Fruit fly (Drosophila melanogaster): ENCODE data around the gene CG45100.

Gene CG45100

dm6 chr3R:5474551-5474950, at the start of gene CG45100, which contains the start of the genes HDAC3 and Hcs:
Gene CG45100, minus strand, starts transcription at chr3R:5474600.
Gene HDAC3, minus strand, starts transcription at chr3R:5474600.
Gene Hcs, plus strand, starts transcription at chr3R:5474899.
- no peak for TF ChIP-seq ttk (optimal IDR thresholded peaks at IDR 0.05)
- no peak for TF ChIP-seq psq (optimal IDR thresholded peaks at IDR 0.05)
- TF ChIP-seq Myc (optimal IDR thresholded peaks at IDR 0.05) = no peak
- TF ChIP-seq insv (optimal IDR thresholded peaks at IDR 0.05) = no peak
- TF ChIP-seq Sin3A (optimal IDR thresholded peaks at IDR 0.05) = no peak
- TF ChIP-seq h (optimal IDR thresholded peaks at IDR 0.05) = no peak

DNA sequence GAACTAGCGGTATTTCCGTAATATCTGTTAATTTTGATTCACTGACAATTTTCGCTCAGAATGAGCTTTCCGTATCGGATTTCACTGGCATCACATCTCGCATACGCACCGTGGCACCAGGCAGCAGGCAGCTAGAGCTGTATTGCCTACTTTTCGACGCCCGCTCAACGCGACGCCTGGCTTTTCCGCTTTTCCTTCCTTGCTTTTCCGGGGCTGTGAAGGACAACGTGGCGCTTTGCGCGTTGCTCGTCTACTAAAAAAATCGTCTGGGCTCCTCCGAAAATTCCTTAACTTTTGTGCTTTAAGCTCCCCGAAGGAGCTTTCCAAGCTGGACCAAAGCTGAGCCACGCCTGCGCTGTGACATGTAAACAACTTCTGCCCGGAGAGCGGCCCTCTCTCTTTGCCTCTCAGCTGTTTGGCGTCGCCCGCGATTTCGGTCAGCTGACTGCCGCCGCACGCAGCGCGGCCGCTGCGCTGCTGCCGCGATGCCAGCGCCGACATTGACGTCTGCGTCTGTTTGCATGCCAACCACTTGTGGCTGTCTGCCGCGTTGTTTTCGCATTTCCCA, 48.8 kb upstream of the CG45100 start, which contains the start of the genes CG43845 and Nmdar1:
Gene CG43845 (minus strand): TSS at position 51 of the 568 bp plus-strand sequence.
Gene Nmdar1 (minus strand): TSS at position 259 of the 568 bp plus-strand sequence.
- no peak for TF ChIP-seq insv (optimal IDR thresholded peaks at IDR 0.05)
- no peak for TF ChIP-seq Myc (optimal IDR thresholded peaks at IDR 0.05)
- TF ChIP-seq Sin3A (optimal IDR thresholded peaks at IDR 0.05) = no peak
- TF ChIP-seq ttk (optimal IDR thresholded peaks at IDR 0.05) = no peak
- TF ChIP-seq psq (optimal IDR thresholded peaks at IDR 0.05) = no peak
- no peak for TF ChIP-seq h (optimal IDR thresholded peaks at IDR 0.05)

DNA sequence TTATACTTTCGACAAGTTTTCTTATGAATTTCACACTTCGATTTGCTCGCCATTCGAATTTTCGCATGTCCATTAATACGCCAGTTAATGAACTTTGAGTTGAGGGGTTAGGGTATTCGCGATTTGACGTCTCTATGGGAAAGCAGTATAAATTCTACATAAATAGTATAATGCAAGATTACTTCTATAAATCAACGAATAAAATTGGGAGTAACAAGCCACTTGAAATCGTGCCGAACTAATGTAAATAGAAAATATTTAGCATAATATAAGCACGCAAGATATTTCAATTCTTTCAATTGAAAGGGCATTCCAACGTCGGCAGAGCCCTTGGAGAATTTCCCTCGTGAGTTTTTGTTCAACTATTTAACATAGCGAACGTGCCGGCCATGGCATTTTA, 46.2 kb upstream of the CG45100 start:
- TF ChIP-seq psq (optimal IDR thresholded peaks at IDR 0.05) = no peak
- no peak for TF ChIP-seq insv (optimal IDR thresholded peaks at IDR 0.05)
- no peak for TF ChIP-seq h (optimal IDR thresholded peaks at IDR 0.05)
- TF ChIP-seq ttk (optimal IDR thresholded peaks at IDR 0.05) = no peak

DNA sequence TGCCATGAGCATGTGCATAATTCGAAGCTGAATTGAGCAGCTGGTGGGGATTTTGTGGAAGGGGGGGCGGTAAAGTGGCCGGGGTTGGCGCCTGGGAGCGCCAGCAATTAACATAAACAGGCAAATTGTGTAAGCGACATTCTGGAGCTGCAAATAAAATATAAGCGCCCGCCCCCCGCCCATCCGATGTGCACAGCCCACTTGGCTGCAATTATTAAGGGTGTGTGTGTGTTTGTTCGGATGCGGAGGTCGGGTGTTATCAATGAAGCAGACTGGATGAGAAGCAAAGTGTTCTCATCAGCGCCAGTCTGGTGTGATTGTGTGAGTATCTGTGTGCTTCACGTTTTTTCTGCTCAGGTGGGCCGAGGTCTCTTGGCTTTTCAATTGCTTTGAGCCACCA, 45.4 kb upstream of the CG45100 start:
- no peak for TF ChIP-seq insv (optimal IDR thresholded peaks at IDR 0.05)

- TF ChIP-seq psq (optimal IDR thresholded peaks at IDR 0.05) = no peak
- no peak for TF ChIP-seq Myc (optimal IDR thresholded peaks at IDR 0.05)
- no peak for TF ChIP-seq h (optimal IDR thresholded peaks at IDR 0.05)
- TF ChIP-seq ttk (optimal IDR thresholded peaks at IDR 0.05) = no peak
- no peak for TF ChIP-seq Sin3A (optimal IDR thresholded peaks at IDR 0.05)
- no peak for TF ChIP-seq insv (optimal IDR thresholded peaks at IDR 0.05)
These were observed 44.2 kb upstream of the CG45100 start for dm6 chr3R:5518627-5519026.

DNA sequence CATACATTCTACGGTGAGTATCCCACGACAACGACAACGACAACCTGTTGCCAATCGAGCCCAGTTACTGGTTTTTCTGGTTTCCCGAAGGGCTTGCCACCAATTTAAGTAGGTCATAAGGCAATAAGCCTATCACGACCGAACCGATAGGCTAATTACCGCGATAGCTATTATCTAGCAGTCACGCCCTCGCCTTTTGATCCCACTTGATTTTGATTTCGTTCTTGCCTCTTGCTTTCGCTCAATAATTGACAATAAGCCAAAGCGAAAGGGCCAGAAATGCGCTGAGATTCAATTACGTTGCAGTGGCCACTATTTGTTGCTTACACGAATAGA, 43.4 kb upstream of the CG45100 start:
- TF ChIP-seq Myc (optimal IDR thresholded peaks at IDR 0.05) (no peak), insv (optimal IDR thresholded peaks at IDR 0.05) (no peak), Sin3A (optimal IDR thresholded peaks at IDR 0.05) (no peak), h (optimal IDR thresholded peaks at IDR 0.05) (no peak), ttk (optimal IDR thresholded peaks at IDR 0.05) (no peak), psq (optimal IDR thresholded peaks at IDR 0.05) (no peak)

DNA sequence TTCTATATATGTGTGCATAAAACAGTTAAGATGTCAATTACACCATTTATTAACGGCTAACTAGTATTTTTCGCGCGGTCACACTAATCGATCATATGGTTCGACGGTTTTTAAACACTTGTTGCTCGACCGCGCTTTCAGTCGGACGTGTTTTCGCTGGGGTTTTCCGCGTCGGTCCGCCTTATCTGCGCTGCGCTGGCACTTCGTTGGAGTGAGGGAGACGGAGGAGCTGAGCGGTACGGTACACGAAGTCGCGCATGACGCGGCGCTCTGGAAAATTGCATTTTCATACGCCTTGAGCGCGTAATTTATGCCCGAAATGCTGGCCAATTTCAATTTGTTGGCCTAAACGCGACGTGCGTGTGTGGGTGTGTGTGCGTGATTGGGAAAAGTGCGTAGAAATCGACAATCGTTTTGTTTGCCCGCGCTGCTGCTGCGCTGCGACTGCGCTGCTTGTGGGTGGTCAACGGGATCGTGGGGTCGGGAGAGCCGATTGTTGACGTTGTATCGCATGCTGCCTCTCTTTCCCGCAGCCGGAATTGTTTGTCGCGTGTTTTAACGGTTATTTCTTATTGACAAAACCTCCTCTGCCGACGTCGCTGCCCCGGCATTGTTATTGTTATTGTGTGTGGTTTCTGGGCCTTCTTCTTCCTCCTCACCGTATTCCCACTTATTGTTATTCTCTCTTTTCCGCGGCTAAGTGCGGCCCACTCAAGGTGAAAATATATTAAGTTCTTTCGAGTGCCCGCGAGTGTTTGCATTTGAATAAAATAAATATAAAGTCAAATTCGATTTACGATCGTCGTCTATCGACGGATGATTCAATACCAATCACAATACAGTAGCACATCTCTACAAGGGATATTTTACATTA, 42.8 kb upstream of the CG45100 start, which contains the start of gene Itpr:
Gene Itpr (plus strand): TSS at position 116 of the 874 bp plus-strand sequence.
- TF ChIP-seq psq (optimal IDR thresholded peaks at IDR 0.05) = no peak
- TF ChIP-seq Myc (optimal IDR thresholded peaks at IDR 0.05) = no peak
- no peak for TF ChIP-seq insv (optimal IDR thresholded peaks at IDR 0.05)
- no peak for TF ChIP-seq Sin3A (optimal IDR thresholded peaks at IDR 0.05)
- no peak for TF ChIP-seq ttk (optimal IDR thresholded peaks at IDR 0.05)
- TF ChIP-seq h (optimal IDR thresholded peaks at IDR 0.05) = no peak

DNA sequence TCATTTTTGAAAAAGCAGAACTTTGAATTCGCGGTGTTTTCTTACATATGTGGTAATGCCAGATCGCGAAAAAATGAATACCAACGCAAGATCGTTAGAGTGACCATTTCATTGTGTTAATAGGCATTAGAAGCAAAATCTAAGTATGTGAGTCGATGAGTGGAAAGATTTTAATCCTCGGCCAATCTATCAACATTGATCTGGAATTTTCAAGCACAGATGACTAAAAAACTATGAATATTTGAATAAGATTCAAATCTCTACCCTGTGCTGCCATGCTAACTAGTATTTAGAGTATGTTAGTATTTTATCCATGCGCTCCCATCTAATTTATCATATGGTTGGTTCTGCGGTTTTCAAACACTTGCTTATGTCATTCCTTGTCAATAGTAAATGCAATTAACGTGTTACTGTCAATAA, 42.2 kb upstream of the CG45100 start:
- no peak for TF ChIP-seq Myc (optimal IDR thresholded peaks at IDR 0.05)
- TF ChIP-seq Sin3A (optimal IDR thresholded peaks at IDR 0.05) = no peak
- TF ChIP-seq ttk (optimal IDR thresholded peaks at IDR 0.05) = no peak
- TF ChIP-seq psq (optimal IDR thresholded peaks at IDR 0.05) = no peak
- TF ChIP-seq insv (optimal IDR thresholded peaks at IDR 0.05) = no peak
- TF ChIP-seq h (optimal IDR thresholded peaks at IDR 0.05) = no peak

DNA sequence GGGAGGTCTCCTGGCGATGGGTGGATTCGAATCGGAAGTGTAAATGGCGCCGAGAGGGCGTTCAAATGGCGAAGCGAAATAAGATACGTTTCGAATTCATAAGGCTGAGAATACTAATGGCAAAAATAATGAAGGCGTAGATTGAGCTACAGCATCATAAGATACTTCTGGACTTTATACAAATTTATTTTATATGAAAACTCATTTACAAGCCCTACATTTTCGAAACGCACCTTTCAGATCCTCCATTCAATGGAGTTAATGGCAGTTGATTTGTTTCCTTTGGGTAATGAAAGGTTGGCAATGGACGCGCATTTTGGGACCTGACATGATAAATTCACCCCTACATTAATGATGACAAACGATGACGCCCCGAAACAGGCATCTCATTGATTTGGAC, 40.4 kb upstream of the CG45100 start:
- TF ChIP-seq ttk (optimal IDR thresholded peaks at IDR 0.05) = no peak
- no peak for TF ChIP-seq Myc (optimal IDR thresholded peaks at IDR 0.05)

dm6 chr3R:5503789-5504387, 29.5 kb upstream of the CG45100 start:
- TF ChIP-seq ttk (optimal IDR thresholded peaks at IDR 0.05) = no peak
- no peak for TF ChIP-seq psq (optimal IDR thresholded peaks at IDR 0.05)
- no peak for TF ChIP-seq h (optimal IDR thresholded peaks at IDR 0.05)

dm6 chr3R:5502646-5503045, 28.2 kb upstream of the CG45100 start, which contains the start of gene NKCC:
Gene NKCC, minus strand, starts transcription at chr3R:5502702.
- no peak for TF ChIP-seq ttk (optimal IDR thresholded peaks at IDR 0.05)
- TF ChIP-seq Myc (optimal IDR thresholded peaks at IDR 0.05) = no peak

dm6 chr3R:5497600-5497999, 23.2 kb upstream of the CG45100 start:
- TF ChIP-seq psq (optimal IDR thresholded peaks at IDR 0.05) (no peak), insv (optimal IDR thresholded peaks at IDR 0.05) (no peak), h (optimal IDR thresholded peaks at IDR 0.05) (no peak), ttk (optimal IDR thresholded peaks at IDR 0.05) (no peak), Sin3A (optimal IDR thresholded peaks at IDR 0.05) (no peak), Myc (optimal IDR thresholded peaks at IDR 0.05) (no peak)

DNA sequence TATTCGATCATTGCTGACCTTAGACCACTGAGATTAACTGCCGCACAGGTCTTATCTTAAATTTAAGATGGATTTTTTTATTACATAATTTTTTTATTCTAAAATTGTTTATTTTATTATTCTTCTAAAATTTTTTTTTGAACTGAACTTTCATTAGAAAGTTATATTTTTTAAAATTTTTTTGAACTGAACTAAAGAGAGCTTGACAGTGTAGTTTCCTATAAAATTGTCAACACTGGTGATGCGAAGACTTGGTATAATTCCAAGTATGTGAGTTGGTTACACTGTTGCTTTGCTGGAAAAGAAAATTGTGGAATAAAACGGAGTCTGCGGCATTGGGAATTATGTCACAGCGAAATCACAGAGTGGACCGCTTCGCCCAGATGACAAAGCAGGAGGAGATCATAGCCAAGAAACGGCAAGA, 10.9 kb upstream of the CG45100 start, which contains the start of gene CG31550:
Gene CG31550 (plus strand): TSS at position 249 of the 424 bp plus-strand sequence.
- TF ChIP-seq insv (optimal IDR thresholded peaks at IDR 0.05) (no peak), h (optimal IDR thresholded peaks at IDR 0.05) (no peak), Sin3A (optimal IDR thresholded peaks at IDR 0.05) (no peak), psq (optimal IDR thresholded peaks at IDR 0.05) (no peak), ttk (optimal IDR thresholded peaks at IDR 0.05) (no peak), Myc (optimal IDR thresholded peaks at IDR 0.05) (no peak)

Measured in Kc167 (cell line).